Worm (Caenorhabditis elegans) whole organism, L4 larva: Measurements from ENCODE around the gene mrpl-40.
A peak's percentile ranks its signal among the peaks of the same experiment; 100 is the strongest.

ENCODE experiments used
- ceh-82 ChIP-seq: sonication (generic microtip); optimal IDR thresholded peaks from 2 replicates; lab custom pipeline; 2017; ENCODE audit warnings: missing biosample characterization, missing genetic modification characterization
- hlh-11 ChIP-seq: fragments of 200-800 bp; sonication (Bioruptor generic); optimal IDR thresholded peaks from 2 replicates; lab custom pipeline; 2018; ENCODE audit warnings: mild to moderate bottlenecking, missing genetic modification characterization, missing compliant biosample characterization
- hlh-30 ChIP-seq: sonication (generic microtip); optimal IDR thresholded peaks from 2 replicates; lab custom pipeline; 2017; ENCODE audit warnings: antibody characterized with exemption, mild to moderate bottlenecking, missing genetic modification characterization, missing compliant biosample characterization; ENCODE audit not compliant: insufficient read depth
- lin-39 ChIP-seq: fragments of 150-350 bp; optimal IDR thresholded peaks from 2 replicates; lab custom pipeline; 2014; ENCODE audit warnings: missing biosample characterization, missing genetic modification reagents, missing genetic modification characterization
- lsy-2 ChIP-seq, 2 experiments: fragments of 150-350 bp in 1 of 2; sonication (generic microtip) in 1 of 2; optimal IDR thresholded peaks; 2 replicates each; lab custom pipeline; 2014 to 2017; ENCODE audit warnings: missing biosample characterization in 2 of 2, missing genetic modification characterization in 2 of 2
- nhr-76 ChIP-seq: fragments of 150-350 bp; optimal IDR thresholded peaks from 2 replicates; lab custom pipeline; 2014; ENCODE audit warnings: missing biosample characterization, missing genetic modification characterization
- pha-4 ChIP-seq, 2 experiments: fragments of 150-350 bp in 1 of 2; fragments of 200-800 bp in 1 of 2; sonication (Bioruptor generic) in 1 of 2; IDR thresholded peaks in 1 of 2; optimal IDR thresholded peaks in 1 of 2; 2 replicates each; pipeline versions ENCODE4 v1.3.6 to Lab custom; 2014 to 2022; ENCODE audit warnings: missing genetic modification characterization in 2 of 2, missing genetic modification reagents in 2 of 2, missing biosample characterization in 1 of 2, missing compliant biosample characterization in 1 of 2
- unc-62 ChIP-seq, 3 experiments: fragments of 150-350 bp in 1 of 3; sonication (generic microtip); optimal IDR thresholded peaks in 2 of 3; peaks in 1 of 3; 1 replicate in 1 of 3; 2 replicates in 2 of 3; lab custom pipeline; 2014 to 2017; ENCODE audit warnings: missing biosample characterization in 3 of 3, missing genetic modification characterization in 3 of 3, missing genetic modification reagents in 3 of 3, missing genotype in 1 of 3
- ztf-11 ChIP-seq: fragments of 150-350 bp; optimal IDR thresholded peaks from 2 replicates; lab custom pipeline; 2014; ENCODE audit warnings: missing biosample characterization, missing genetic modification characterization

DNA sequence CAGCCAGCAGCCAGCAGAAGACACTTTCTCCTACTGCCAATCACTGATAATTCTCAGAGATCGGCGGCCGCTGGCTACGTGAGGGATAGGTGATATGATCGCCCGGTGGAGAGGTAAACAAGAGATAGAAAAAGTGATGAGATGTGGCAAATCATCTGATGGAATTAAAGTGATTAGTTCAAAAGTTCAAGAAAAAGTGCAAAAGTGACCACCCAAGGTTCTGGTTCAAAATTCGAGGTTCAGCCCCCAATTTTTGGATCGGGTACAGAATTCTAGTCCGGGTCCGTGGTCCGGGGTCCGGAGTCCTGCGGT is 21.8 kb upstream of the mrpl-40 start:
- TF ChIP-seq unc-62 (GFP tag; optimal IDR thresholded peaks at IDR 0.05 in 1 of 2; lab: Kevin White, UChicago) (peak in 1 of 2 experiments; percentile 49), unc-62 (tag; optimal IDR thresholded peaks at IDR 0.05; lab: Kevin White, UChicago) (no peak), lin-39 (tag; lab: Kevin White, UChicago) (no peak), nhr-76 (tag; lab: Kevin White, UChicago) (no peak), pha-4 (GFP tag; IDR thresholded peaks at IDR 0.05; lab: Robert Waterston, UW) (no peak), pha-4 (tag; optimal IDR thresholded peaks at IDR 0.05; lab: Kevin White, UChicago) (no peak), lsy-2 (tag; optimal IDR thresholded peaks at IDR 0.05; lab: Kevin White, UChicago) (no peak), ztf-11 (tag; lab: Kevin White, UChicago) (no peak), ceh-82 (tag; lab: Kevin White, UChicago) (no peak), hlh-30 (tag; lab: Kevin White, UChicago) (peak; percentile 1), hlh-11 (tag; lab: Kevin White, UChicago) (no peak)
